Worm (Caenorhabditis elegans): ENCODE data around the gene faah-4.

ce11 chrIII:11849590-11849989 is 60.1 kb downstream of the faah-4 start:
- TF ChIP-seq unc-130 (GFP tag; optimal IDR thresholded peaks at IDR 0.05) = no peak
- no peak for TF ChIP-seq mdl-1 (tag; optimal IDR thresholded peaks at IDR 0.05)
- no peak for TF ChIP-seq fos-1 (tag; optimal IDR thresholded peaks at IDR 0.05)
